Fruit fly (Drosophila melanogaster) Kc167 (cell line): ENCODE measurements around the gene eIF4H2.

Experiments
- Myc ChIP-seq: fragments of >200 bp; optimal IDR thresholded peaks from 2 replicates; lab custom pipeline; 2017; ENCODE audit warnings: missing external identifiers
- Sin3A ChIP-seq: fragments of >200 bp; optimal IDR thresholded peaks from 2 replicates; lab custom pipeline; 2018; ENCODE audit warnings: missing external identifiers
- h ChIP-seq: fragments of >200 bp; optimal IDR thresholded peaks from 3 replicates; lab custom pipeline; 2018; ENCODE audit warnings: missing external identifiers
- insv ChIP-seq: fragments of >200 bp; optimal IDR thresholded peaks from 3 replicates; lab custom pipeline; 2018; ENCODE audit warnings: missing external identifiers
- psq ChIP-seq: fragments of >200 bp; optimal IDR thresholded peaks from 2 replicates; lab custom pipeline; 2017; ENCODE audit warnings: missing external identifiers
- ttk ChIP-seq: sonication (Bioruptor generic); optimal IDR thresholded peaks from 2 replicates; lab custom pipeline; 2017; ENCODE audit warnings: missing external identifiers

- no peak for TF ChIP-seq psq
- TF ChIP-seq Myc (lab: Kevin White, UChicago): no peak
- no peak for TF ChIP-seq h (lab: Kevin White, UChicago)
- no peak for TF ChIP-seq insv (lab: Kevin White, UChicago)
- no peak for TF ChIP-seq Sin3A (lab: Kevin White, UChicago)
- no peak for TF ChIP-seq ttk
These were observed 38.2 kb downstream of the eIF4H2 start for dm6 chr3R:30764121-30764520.
